Fruit fly (Drosophila melanogaster): ENCODE data around the gene CG34250.

DNA sequence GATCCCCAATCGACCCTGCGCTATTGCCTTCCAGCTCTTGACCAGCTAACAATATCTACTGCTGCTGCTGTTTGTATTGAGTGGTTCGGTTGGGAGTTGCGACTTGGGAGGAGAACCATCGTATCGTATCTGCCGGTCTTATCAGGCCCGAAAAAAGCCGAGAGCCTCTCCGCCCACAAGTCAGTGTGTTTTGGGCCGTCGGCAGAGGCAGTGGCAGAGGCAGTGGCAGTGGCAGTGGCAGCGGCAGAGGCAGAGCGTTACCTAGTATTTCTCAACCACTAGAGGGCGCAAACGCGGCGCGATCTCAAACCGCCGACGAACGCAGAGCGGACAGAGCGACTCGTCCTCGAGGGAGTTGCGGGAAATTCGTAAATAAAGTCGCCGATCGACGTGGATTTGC is 5.9 kb upstream of the CG34250 start, which contains the start of gene SecCl:
- no peak for TF ChIP-seq EcR (GFP tag; optimal IDR thresholded peaks at IDR 0.05)
- no peak for TF ChIP-seq usp (GFP tag; optimal IDR thresholded peaks at IDR 0.05)
- TF ChIP-seq psq (optimal IDR thresholded peaks at IDR 0.05), result no peak
- no peak for TF ChIP-seq Dll (optimal IDR thresholded peaks at IDR 0.05)
- no peak for TF ChIP-seq CG8478 (optimal IDR thresholded peaks at IDR 0.05)
